Worm (Caenorhabditis elegans) whole organism, L4 larva: ENCODE measurements around the gene ins-3.
"Not testable (repeated sequence)": the region's sequence is repeated elsewhere in the genome, so short reads cannot be mapped to it uniquely, and the experiment has no call there.

Experiments used
- D1046.2 ChIP-seq: fragments of 200-800 bp; sonication (Bioruptor generic); IDR thresholded peaks from 2 replicates; pipeline ENCODE4 v1.3.6; 2022; ENCODE audit warnings: missing genetic modification characterization, missing compliant biosample characterization
- F26F4.8 ChIP-seq: fragments of 200-800 bp; sonication (Bioruptor generic); conservative IDR thresholded peaks from 2 replicates; pipeline ENCODE4 v1.3.6; 2022; ENCODE audit warnings: missing genetic modification characterization, missing compliant biosample characterization
- R02D3.7 ChIP-seq: fragments of 150-350 bp; sonication (generic microtip); optimal IDR thresholded peaks from 3 replicates; lab custom pipeline; 2014; ENCODE audit warnings: missing biosample characterization, missing genetic modification characterization
- ama-1 ChIP-seq: fragments of 150-350 bp; optimal IDR thresholded peaks from 2 replicates; lab custom pipeline; 2014; ENCODE audit warnings: inconsistent platforms, mixed read lengths
- attf-4 ChIP-seq: sonication (generic microtip); optimal IDR thresholded peaks from 3 replicates; lab custom pipeline; 2017; ENCODE audit warnings: missing biosample characterization, missing genetic modification characterization
- ceh-20 ChIP-seq: fragments of 200-800 bp; sonication (Bioruptor generic); IDR thresholded peaks from 2 replicates; pipeline ENCODE4 v1.3.6; 2022; ENCODE audit warnings: missing genetic modification reagents, missing genetic modification characterization, missing compliant biosample characterization
- ceh-32 ChIP-seq: sonication (generic microtip); optimal IDR thresholded peaks from 2 replicates; lab custom pipeline; 2016; ENCODE audit warnings: mild to moderate bottlenecking, missing genetic modification characterization, missing compliant biosample characterization; ENCODE audit not compliant: poor library complexity
- ctbp-1 ChIP-seq: fragments of 200-800 bp; sonication (Bioruptor generic); IDR thresholded peaks from 2 replicates; pipeline ENCODE4 v1.3.6; 2022; ENCODE audit warnings: missing genetic modification reagents, missing genetic modification characterization, missing compliant biosample characterization
- daf-16 ChIP-seq, 3 experiments: sonication (generic microtip); optimal IDR thresholded peaks; 2 replicates each; lab custom pipeline; 2016 to 2017; ENCODE audit warnings: missing genetic modification characterization in 3 of 3, missing genetic modification reagents in 3 of 3, mild to moderate bottlenecking in 2 of 3, missing compliant biosample characterization in 2 of 3, missing biosample characterization in 1 of 3, moderate library complexity in 1 of 3
- dmd-8 ChIP-seq: fragments of 200-800 bp; sonication (Bioruptor generic); IDR thresholded peaks from 2 replicates; pipeline ENCODE4 v1.3.6; 2022; ENCODE audit warnings: missing genetic modification characterization, missing compliant biosample characterization
- dpl-1 ChIP-seq: fragments of 150-350 bp; optimal IDR thresholded peaks from 2 replicates; lab custom pipeline; 2014; ENCODE audit warnings: missing biosample characterization, missing genetic modification reagents, missing genetic modification characterization
- duxl-1 ChIP-seq: sonication (generic microtip); optimal IDR thresholded peaks from 2 replicates; lab custom pipeline; 2016; ENCODE audit warnings: mild to moderate bottlenecking, missing genetic modification characterization, moderate library complexity, missing compliant biosample characterization; ENCODE audit not compliant: poor library complexity
- dve-1 ChIP-seq: sonication (generic microtip); optimal IDR thresholded peaks from 2 replicates; lab custom pipeline; 2017; ENCODE audit warnings: antibody characterized with exemption, mild to moderate bottlenecking, missing genetic modification characterization, missing compliant biosample characterization; ENCODE audit not compliant: insufficient read depth
- egl-27 ChIP-seq: sonication (generic microtip); optimal IDR thresholded peaks from 3 replicates; lab custom pipeline; 2017; ENCODE audit warnings: missing biosample characterization, missing genetic modification reagents, missing genetic modification characterization
- egl-43 ChIP-seq: fragments of 200-800 bp; sonication (Bioruptor generic); IDR thresholded peaks from 2 replicates; pipeline ENCODE4 v1.3.6; 2022; ENCODE audit warnings: missing genetic modification reagents, missing genetic modification characterization, missing compliant biosample characterization
- hlh-11 ChIP-seq: fragments of 200-800 bp; sonication (Bioruptor generic); optimal IDR thresholded peaks from 2 replicates; lab custom pipeline; 2018; ENCODE audit warnings: mild to moderate bottlenecking, missing genetic modification characterization, missing compliant biosample characterization
- hlh-30 ChIP-seq: sonication (generic microtip); optimal IDR thresholded peaks from 2 replicates; lab custom pipeline; 2017; ENCODE audit warnings: antibody characterized with exemption, mild to moderate bottlenecking, missing genetic modification characterization, missing compliant biosample characterization; ENCODE audit not compliant: insufficient read depth
- lim-7 ChIP-seq: fragments of 200-800 bp; sonication (Bioruptor generic); IDR thresholded peaks from 2 replicates; pipeline ENCODE4 v1.3.6; 2022; ENCODE audit warnings: missing genetic modification characterization, missing compliant biosample characterization
- lin-1 ChIP-seq: fragments of 200-800 bp; sonication (Bioruptor generic); IDR thresholded peaks from 2 replicates; pipeline ENCODE4 v1.3.6; 2022; ENCODE audit warnings: missing genetic modification reagents, missing genetic modification characterization, missing compliant biosample characterization
- lin-15B ChIP-seq: fragments of 150-350 bp; sonication (generic microtip); optimal IDR thresholded peaks from 3 replicates; lab custom pipeline; 2014; ENCODE audit warnings: missing biosample characterization, missing genetic modification characterization
- lin-29 ChIP-seq: fragments of 200-800 bp; sonication (Bioruptor generic); IDR thresholded peaks from 2 replicates; pipeline ENCODE4 v1.3.6; 2022; ENCODE audit warnings: missing genetic modification reagents, missing genetic modification characterization, missing compliant biosample characterization
- lir-3 ChIP-seq: sonication (generic microtip); optimal IDR thresholded peaks from 2 replicates; lab custom pipeline; 2016; ENCODE audit warnings: mild to moderate bottlenecking, missing genetic modification characterization, missing compliant biosample characterization
- madf-9 ChIP-seq: fragments of 200-800 bp; sonication (Bioruptor generic); conservative IDR thresholded peaks from 2 replicates; pipeline ENCODE4 v1.3.6; 2022; ENCODE audit warnings: missing genetic modification reagents, missing genetic modification characterization, missing compliant biosample characterization
- mdt-29 ChIP-seq: fragments of 200-800 bp; sonication (Bioruptor generic); IDR thresholded peaks from 2 replicates; pipeline ENCODE4 v1.3.6; 2022; ENCODE audit warnings: missing genetic modification reagents, missing genetic modification characterization, missing compliant biosample characterization
- nhr-11 ChIP-seq: fragments of 150-350 bp; optimal IDR thresholded peaks from 2 replicates; lab custom pipeline; 2014; ENCODE audit warnings: missing biosample characterization, missing genetic modification characterization
- nhr-28 ChIP-seq: fragments of 150-350 bp; optimal IDR thresholded peaks from 2 replicates; lab custom pipeline; 2014; ENCODE audit warnings: missing biosample characterization, missing genetic modification characterization
- nhr-6 ChIP-seq: fragments of 150-350 bp; optimal IDR thresholded peaks from 2 replicates; lab custom pipeline; 2014; ENCODE audit warnings: missing biosample characterization, missing genetic modification characterization
- nhr-76 ChIP-seq: fragments of 150-350 bp; optimal IDR thresholded peaks from 2 replicates; lab custom pipeline; 2014; ENCODE audit warnings: missing biosample characterization, missing genetic modification characterization
- pha-4 ChIP-seq, 2 experiments: fragments of 150-350 bp in 1 of 2; fragments of 200-800 bp in 1 of 2; sonication (Bioruptor generic) in 1 of 2; IDR thresholded peaks in 1 of 2; optimal IDR thresholded peaks in 1 of 2; 2 replicates each; pipeline versions ENCODE4 v1.3.6 to Lab custom; 2014 to 2022; ENCODE audit warnings: missing genetic modification characterization in 2 of 2, missing genetic modification reagents in 2 of 2, missing biosample characterization in 1 of 2, missing compliant biosample characterization in 1 of 2
- pqm-1 ChIP-seq: sonication (generic microtip); optimal IDR thresholded peaks from 2 replicates; lab custom pipeline; 2017; ENCODE audit warnings: missing biosample characterization, missing genetic modification characterization
- sdz-12 ChIP-seq: fragments of 200-800 bp; sonication (Bioruptor generic); optimal IDR thresholded peaks from 2 replicates; lab custom pipeline; 2018; ENCODE audit warnings: mild to moderate bottlenecking, missing genetic modification characterization, missing compliant biosample characterization
- set-16 ChIP-seq: fragments of 200-800 bp; sonication (Bioruptor generic); IDR thresholded peaks from 2 replicates; pipeline ENCODE4 v1.3.6; 2022; ENCODE audit warnings: missing genetic modification reagents, missing genetic modification characterization, missing compliant biosample characterization
- snpc-1.2 ChIP-seq: fragments of 200-800 bp; sonication (Bioruptor generic); IDR thresholded peaks from 2 replicates; pipeline ENCODE4 v1.3.6; 2022; ENCODE audit warnings: missing genetic modification reagents, missing genetic modification characterization, missing compliant biosample characterization
- tag-97 ChIP-seq: fragments of 200-800 bp; sonication (Bioruptor generic); IDR thresholded peaks from 2 replicates; pipeline ENCODE4 v1.3.6; 2022; ENCODE audit warnings: missing genetic modification characterization, missing compliant biosample characterization
- unc-130 ChIP-seq: sonication (generic microtip); optimal IDR thresholded peaks from 2 replicates; lab custom pipeline; 2016; ENCODE audit warnings: missing genetic modification reagents, missing genetic modification characterization, missing compliant biosample characterization
- vab-7 ChIP-seq: fragments of 200-800 bp; sonication (Bioruptor generic); IDR thresholded peaks from 2 replicates; pipeline ENCODE4 v1.3.6; 2022; ENCODE audit warnings: missing genetic modification reagents, missing genetic modification characterization, missing compliant biosample characterization
- zag-1 ChIP-seq: fragments of 150-350 bp; optimal IDR thresholded peaks from 2 replicates; lab custom pipeline; 2014; ENCODE audit warnings: missing biosample characterization, missing genetic modification characterization
- ztf-11 ChIP-seq: fragments of 150-350 bp; optimal IDR thresholded peaks from 2 replicates; lab custom pipeline; 2014; ENCODE audit warnings: missing biosample characterization, missing genetic modification characterization

The ins-3 gene

ce11 chrII:6024879-6025278 lies 34.3 kb upstream of the ins-3 start, which contains the start of gene R12C12.9:
TSS of gene R12C12.9 (minus strand) at chrII:6024979.
- TF ChIP-seq dmd-8 (GFP tag; lab: Robert Waterston, UW), result no peak
- no peak for TF ChIP-seq hlh-30 (tag; lab: Kevin White, UChicago)
- TF ChIP-seq lin-1, result no peak
- no peak for TF ChIP-seq daf-16 (GFP tag; optimal IDR thresholded peaks at IDR 0.05; lab: Kevin White, UChicago)
- peak; percentile 83 for TF ChIP-seq daf-16 (tag; optimal IDR thresholded peaks at IDR 0.05; lab: Kevin White, UChicago)
- no peak for TF ChIP-seq ztf-11 (tag; lab: Kevin White, UChicago)
- no peak for TF ChIP-seq dpl-1 (GFP tag; lab: Kevin White, UChicago)
- peak; percentile 43 for TF ChIP-seq pqm-1 (tag; lab: Kevin White, UChicago)

ce11 chrII:6022596-6022995 lies 32.0 kb upstream of the ins-3 start:
- TF ChIP-seq nhr-76 (tag; lab: Kevin White, UChicago), result no peak
- peak; percentile 86; the same call in 1 of the 2 replicates for TF ChIP-seq pha-4 (GFP tag; IDR thresholded peaks at IDR 0.05; lab: Robert Waterston, UW)
- no peak for TF ChIP-seq pha-4 (tag; optimal IDR thresholded peaks at IDR 0.05; lab: Kevin White, UChicago)
- TF ChIP-seq set-16 (GFP tag; lab: Robert Waterston, UW), result peak; percentile 98
- TF ChIP-seq nhr-28 (tag; lab: Kevin White, UChicago), result no peak

ce11 chrII:6020353-6020752 lies 29.8 kb upstream of the ins-3 start, which contains the start of gene ZK84.1:
TSS of gene ZK84.1 (plus strand) at chrII:6020653.
- no peak for TF ChIP-seq R02D3.7 (tag; lab: Kevin White, UChicago)
- TF ChIP-seq, all 104 proteins: peak for 0

ce11 chrII:6016410-6016809 lies 25.8 kb upstream of the ins-3 start, which contains the start of gene ZK84.5:
TSS of gene ZK84.5 (minus strand) at chrII:6016510.
- TF ChIP-seq vab-7 (no peak), dve-1 (tag; lab: Kevin White, UChicago) (no peak), unc-130 (GFP tag; lab: Kevin White, UChicago) (no peak), pha-4 (GFP tag; IDR thresholded peaks at IDR 0.05; lab: Robert Waterston, UW) (no peak), pha-4 (tag; optimal IDR thresholded peaks at IDR 0.05; lab: Kevin White, UChicago) (no peak), lir-3 (no peak), madf-9 (GFP tag; lab: Robert Waterston, UW) (no peak), egl-27 (tag; lab: Kevin White, UChicago) (no peak), duxl-1 (tag; lab: Kevin White, UChicago) (no peak), D1046.2 (GFP tag; lab: Robert Waterston, UW) (no peak), egl-43 (no peak), nhr-6 (tag; lab: Kevin White, UChicago) (no peak), attf-4 (no peak), lin-29 (GFP tag; lab: Robert Waterston, UW) (no peak), lin-15B (tag; lab: Kevin White, UChicago) (no peak), lim-7 (GFP tag; lab: Robert Waterston, UW) (no peak), nhr-28 (tag; lab: Kevin White, UChicago) (no peak)
- TF ChIP-seq, all 104 proteins: peak for 0

- TF ChIP-seq mdt-29 (GFP tag; lab: Robert Waterston, UW); snpc-1.2; ceh-20 (GFP tag; lab: Robert Waterston, UW): not testable (repeated sequence)
These were observed 23.5 kb upstream of the ins-3 start, which contains the start of gene ZK84.2 for ce11 chrII:6014057-6014456. TSS of gene ZK84.2 (plus strand) at chrII:6014357.

ce11 chrII:6010544-6010943 lies 20.0 kb upstream of the ins-3 start, which contains the start of gene ins-20:
TSS of gene ins-20 (plus strand) at chrII:6010844.
- no peak for TF ChIP-seq lir-3
- no peak for TF ChIP-seq zag-1 (tag; lab: Kevin White, UChicago)
- no peak for TF ChIP-seq tag-97
- TF ChIP-seq ceh-32 (tag; lab: Kevin White, UChicago), result no peak
- no peak for TF ChIP-seq ctbp-1 (GFP tag; lab: Robert Waterston, UW)
- TF ChIP-seq sdz-12 (GFP tag; lab: Kevin White, UChicago), result no peak
- no peak for TF ChIP-seq nhr-11 (tag; lab: Kevin White, UChicago)
- TF ChIP-seq hlh-11 (tag; lab: Kevin White, UChicago), result no peak
- no peak for TF ChIP-seq set-16 (GFP tag; lab: Robert Waterston, UW)
- TF ChIP-seq ama-1 (lab: Kevin White, UChicago), result no peak
- TF ChIP-seq F26F4.8, result no peak
